Worm (Caenorhabditis elegans): ENCODE measurements around the gene cwf-19L1.

cwf-19L1 gene

ce11 chrV:6100492-6101004, 7.1 kb upstream of the cwf-19L1 start, which contains the start of gene crt-1 (continued):
- TF ChIP-seq ceh-44 (GFP tag; IDR thresholded peaks at IDR 0.05), result no peak
- TF ChIP-seq ceh-62 (tag; optimal IDR thresholded peaks at IDR 0.05), result no peak
- TF ChIP-seq attf-4 (tag; optimal IDR thresholded peaks at IDR 0.05), result no peak
- no peak for TF ChIP-seq ceh-82 (tag; optimal IDR thresholded peaks at IDR 0.05)
- TF ChIP-seq cey-2 (tag; optimal IDR thresholded peaks at IDR 0.05; ENCODE audit: borderline replicate concordance, insufficient read depth), result no peak
- no peak for TF ChIP-seq zip-2 (tag; optimal IDR thresholded peaks at IDR 0.05)
- TF ChIP-seq nhr-25 (tag; optimal IDR thresholded peaks at IDR 0.05; ENCODE audit: borderline replicate concordance, insufficient read depth), result peak; percentile 81
- TF ChIP-seq mdl-1 (tag; optimal IDR thresholded peaks at IDR 0.05), result peak in 1 of 2 experiments; percentile 90
- TF ChIP-seq hif-1 (tag; optimal IDR thresholded peaks at IDR 0.05), result peak in 1 of 2 experiments; percentile 81
- no peak for TF ChIP-seq ZK337.2 (GFP tag; IDR thresholded peaks at IDR 0.05)
- no peak for TF ChIP-seq Y105C5A.15 (GFP tag; IDR thresholded peaks at IDR 0.05)
- TF ChIP-seq zfp-3 (GFP tag; conservative IDR thresholded peaks at IDR 0.05), result peak; percentile 81; the same call in 1 of the 2 replicates
- TF ChIP-seq lin-29 (GFP tag; IDR thresholded peaks at IDR 0.05), result peak; percentile 60; the same call in 1 of the 2 replicates
- peak; percentile 94 for TF ChIP-seq mep-1 (tag; optimal IDR thresholded peaks at IDR 0.05)
- TF ChIP-seq nhr-77 (tag; optimal IDR thresholded peaks at IDR 0.05), result peak; percentile 9
- TF ChIP-seq nhr-102 (tag; optimal IDR thresholded peaks at IDR 0.05), result peak; percentile 92
- TF ChIP-seq spr-1 (tag; optimal IDR thresholded peaks at IDR 0.05), result peak; percentile 78

ce11 chrV:6101243-6101898, 6.3 kb upstream of the cwf-19L1 start:
- TF ChIP-seq aly-2 (tag; optimal IDR thresholded peaks at IDR 0.05) (no peak), fkh-10 (GFP tag; optimal IDR thresholded peaks at IDR 0.05) (no peak), dpl-1 (GFP tag; optimal IDR thresholded peaks at IDR 0.05) (no peak), dve-1 (tag; optimal IDR thresholded peaks at IDR 0.05; ENCODE audit: insufficient read depth) (peak; percentile 43), daf-8 (GFP tag; IDR thresholded peaks at IDR 0.05) (no peak), R02D3.7 (tag; optimal IDR thresholded peaks at IDR 0.05) (no peak), unc-62 (GFP tag; optimal IDR thresholded peaks at IDR 0.05 in 1 of 2) (peak in 1 of 2 experiments; percentile 49), unc-62 (tag; optimal IDR thresholded peaks at IDR 0.05) (no peak), cey-2 (tag; optimal IDR thresholded peaks at IDR 0.05; ENCODE audit: borderline replicate concordance, insufficient read depth) (no peak), ctbp-1 (GFP tag; IDR thresholded peaks at IDR 0.05) (no peak), nhr-28 (tag; optimal IDR thresholded peaks at IDR 0.05) (peak; percentile 17), daf-16 (GFP tag; optimal IDR thresholded peaks at IDR 0.05) (no peak), daf-16 (tag; optimal IDR thresholded peaks at IDR 0.05) (peak; percentile 74), ZK546.5 (tag; optimal IDR thresholded peaks at IDR 0.05) (no peak), ceh-28 (tag; optimal IDR thresholded peaks at IDR 0.05) (no peak), mxl-3 (GFP tag; optimal IDR thresholded peaks at IDR 0.05) (no peak), ztf-7 (tag; optimal IDR thresholded peaks at IDR 0.05) (no peak), hif-1 (tag; optimal IDR thresholded peaks at IDR 0.05) (no peak), nhr-48 (tag; optimal IDR thresholded peaks at IDR 0.05) (no peak), T26A8.4 (GFP tag; IDR thresholded peaks at IDR 0.05) (no peak), mdt-29 (GFP tag; IDR thresholded peaks at IDR 0.05) (no peak), nhr-237 (tag; optimal IDR thresholded peaks at IDR 0.05) (no peak), dmd-6 (GFP tag; IDR thresholded peaks at IDR 0.05) (no peak), mxl-2 (GFP tag; conservative IDR thresholded peaks at IDR 0.05) (no peak), pqm-1 (tag; optimal IDR thresholded peaks at IDR 0.05) (peak; percentile 39), sdz-12 (GFP tag; optimal IDR thresholded peaks at IDR 0.05) (no peak)
